Fruit fly (Drosophila melanogaster) whole organism, embryonic: ENCODE data around the gene Vha36-3.

Experiments
- Asciz ChIP-seq: fragments of 200-800 bp; sonication (Bioruptor generic); optimal IDR thresholded peaks from 2 replicates; lab custom pipeline; 2017; ENCODE audit warnings: missing biosample characterization, mild to moderate bottlenecking, missing genetic modification characterization, missing genetic modification reagents
- B-H2 ChIP-seq: fragments of 200-800 bp; sonication (Bioruptor generic); optimal IDR thresholded peaks from 2 replicates; lab custom pipeline; 2018; ENCODE audit warnings: missing biosample characterization, mild to moderate bottlenecking, missing genetic modification characterization
- Bteb2 ChIP-seq: fragments of 200-800 bp; sonication (Bioruptor generic); optimal IDR thresholded peaks from 2 replicates; lab custom pipeline; 2016; ENCODE audit warnings: missing biosample characterization, missing genetic modification characterization
- CG12391 ChIP-seq: fragments of 200-800 bp; sonication (Bioruptor generic); optimal IDR thresholded peaks from 3 replicates; lab custom pipeline; 2018; ENCODE audit warnings: missing biosample characterization, mild to moderate bottlenecking, missing genetic modification characterization, moderate library complexity
- CG12942 ChIP-seq: fragments of 200-800 bp; sonication (Bioruptor generic); optimal IDR thresholded peaks from 3 replicates; lab custom pipeline; 2016; ENCODE audit warnings: missing biosample characterization, missing genetic modification characterization
- CG16863 ChIP-seq: fragments of 200-800 bp; sonication (Bioruptor generic); optimal IDR thresholded peaks from 3 replicates; lab custom pipeline; 2016; ENCODE audit warnings: missing biosample characterization, missing genetic modification characterization
- CG17568 ChIP-seq: fragments of 200-800 bp; sonication (Bioruptor generic); optimal IDR thresholded peaks from 2 replicates; lab custom pipeline; 2018; ENCODE audit warnings: missing biosample characterization, mild to moderate bottlenecking, missing genetic modification characterization, moderate library complexity
- CG2199 ChIP-seq: fragments of 200-800 bp; sonication (Bioruptor generic); IDR thresholded peaks from 3 replicates; pipeline ENCODE4 v1.3.6; 2022; ENCODE audit warnings: missing biosample characterization, missing genetic modification characterization
- CG33557 ChIP-seq: fragments of 200-800 bp; sonication (Bioruptor generic); optimal IDR thresholded peaks from 2 replicates; lab custom pipeline; 2019; ENCODE audit warnings: missing biosample characterization, mild to moderate bottlenecking, missing genetic modification characterization, moderate library complexity
- CG4854 ChIP-seq: fragments of 200-800 bp; sonication (Bioruptor generic); optimal IDR thresholded peaks from 2 replicates; lab custom pipeline; 2016; ENCODE audit warnings: missing biosample characterization, missing genetic modification characterization, inconsistent platforms
- CG5180 ChIP-seq: fragments of 200-800 bp; sonication (Bioruptor generic); optimal IDR thresholded peaks from 3 replicates; lab custom pipeline; 2017; ENCODE audit warnings: missing biosample characterization, missing genetic modification characterization, mild to moderate bottlenecking, moderate library complexity, missing genetic modification reagents
- CG6683 ChIP-seq: fragments of 200-800 bp; sonication (Bioruptor generic); optimal IDR thresholded peaks from 2 replicates; lab custom pipeline; 2017; ENCODE audit warnings: missing biosample characterization, mild to moderate bottlenecking, missing genetic modification characterization, missing genetic modification reagents
- CG7556 ChIP-seq: fragments of 200-800 bp; sonication (Bioruptor generic); optimal IDR thresholded peaks from 2 replicates; lab custom pipeline; 2017; ENCODE audit warnings: missing biosample characterization, mild to moderate bottlenecking, missing genetic modification characterization
- CG7745 ChIP-seq: fragments of 200-800 bp; sonication (Bioruptor generic); optimal IDR thresholded peaks from 2 replicates; lab custom pipeline; 2018; ENCODE audit warnings: missing biosample characterization, mild to moderate bottlenecking, missing genetic modification characterization, moderate library complexity
- CG7839 ChIP-seq: fragments of 200-800 bp; sonication (Bioruptor generic); optimal IDR thresholded peaks from 3 replicates; lab custom pipeline; 2018; ENCODE audit warnings: missing biosample characterization, mild to moderate bottlenecking, missing genetic modification characterization, moderate library complexity
- CG8388 ChIP-seq: fragments of 200-800 bp; sonication (Bioruptor generic); optimal IDR thresholded peaks from 2 replicates; lab custom pipeline; 2019; ENCODE audit warnings: missing biosample characterization, mild to moderate bottlenecking, missing genetic modification characterization, moderate library complexity
- CG8924 ChIP-seq: fragments of 200-800 bp; optimal IDR thresholded peaks from 3 replicates; lab custom pipeline; 2019; ENCODE audit warnings: missing biosample characterization, mild to moderate bottlenecking, missing genetic modification characterization, moderate library complexity
- CG9797 ChIP-seq: fragments of 200-800 bp; sonication (Bioruptor generic); optimal IDR thresholded peaks from 3 replicates; lab custom pipeline; 2018; ENCODE audit warnings: missing biosample characterization, mild to moderate bottlenecking, missing genetic modification characterization
- Camta ChIP-seq: fragments of 200-800 bp; sonication (Bioruptor generic); optimal IDR thresholded peaks from 2 replicates; lab custom pipeline; 2016; ENCODE audit warnings: missing biosample characterization, missing genetic modification characterization
- Doc2 ChIP-seq: fragments of 200-800 bp; sonication (Bioruptor generic); IDR thresholded peaks from 2 replicates; pipeline ENCODE4 v1.3.6; 2022; ENCODE audit warnings: missing biosample characterization, missing genetic modification characterization
- Ets97D ChIP-seq: fragments of 200-800 bp; sonication (Bioruptor generic); optimal IDR thresholded peaks from 3 replicates; lab custom pipeline; 2016; ENCODE audit warnings: missing biosample characterization, missing genetic modification characterization
- Fer2 ChIP-seq: fragments of 200-800 bp; sonication (Bioruptor generic); optimal IDR thresholded peaks from 2 replicates; lab custom pipeline; 2018; ENCODE audit warnings: missing biosample characterization, mild to moderate bottlenecking, missing genetic modification characterization, moderate library complexity
- GATAe ChIP-seq: fragments of 200-800 bp; sonication (Bioruptor generic); conservative IDR thresholded peaks from 2 replicates; pipeline ENCODE4 v1.3.6; 2022; ENCODE audit warnings: missing biosample characterization, missing genetic modification characterization
- HmgD ChIP-seq: fragments of 200-800 bp; sonication (Bioruptor generic); optimal IDR thresholded peaks from 3 replicates; lab custom pipeline; 2016; ENCODE audit warnings: missing biosample characterization, missing genetic modification characterization
- Hr78 ChIP-seq, 2 experiments: fragments of 200-800 bp in 1 of 2; fragments of >200 bp in 1 of 2; sonication (Bioruptor generic) in 1 of 2; optimal IDR thresholded peaks; 2 replicates each; lab custom pipeline; 2017 to 2019; ENCODE audit warnings: missing biosample characterization in 2 of 2, missing genetic modification characterization in 2 of 2, mild to moderate bottlenecking in 1 of 2, moderate library complexity in 1 of 2
- Lhr ChIP-seq: fragments of 200-800 bp; sonication (Bioruptor generic); optimal IDR thresholded peaks from 3 replicates; lab custom pipeline; 2017; ENCODE audit warnings: mild to moderate bottlenecking, missing biosample characterization, missing genetic modification reagents, missing genetic modification characterization
- Nf-YA ChIP-seq: fragments of 200-800 bp; sonication (Bioruptor generic); IDR thresholded peaks from 2 replicates; pipeline ENCODE4 v1.3.6; 2022; ENCODE audit warnings: missing biosample characterization, missing genetic modification characterization
- Nf-YC ChIP-seq: fragments of 200-800 bp; optimal IDR thresholded peaks from 3 replicates; lab custom pipeline; 2019; ENCODE audit warnings: missing biosample characterization, mild to moderate bottlenecking, missing genetic modification characterization, moderate library complexity
- PHDP ChIP-seq: fragments of 200-800 bp; sonication (Bioruptor generic); optimal IDR thresholded peaks from 3 replicates; lab custom pipeline; 2018; ENCODE audit warnings: missing biosample characterization, mild to moderate bottlenecking, missing genetic modification characterization, moderate library complexity
- TFAM ChIP-seq: fragments of 200-800 bp; sonication (Bioruptor generic); optimal IDR thresholded peaks from 2 replicates; lab custom pipeline; 2017; ENCODE audit warnings: missing biosample characterization, missing genetic modification characterization, inconsistent platforms
- Trl ChIP-seq, 3 experiments: fragments of >200 bp in 2 of 3; fragments of 200-800 bp in 1 of 3; sonication (Bioruptor generic) in 1 of 3; optimal IDR thresholded peaks; 2 replicates in 1 of 3; 3 replicates in 2 of 3; lab custom pipeline; 2016 to 2017; ENCODE audit warnings: missing biosample characterization in 1 of 3, missing genetic modification characterization in 1 of 3
- YL-1 ChIP-seq: fragments of 200-800 bp; sonication (Bioruptor generic); optimal IDR thresholded peaks from 3 replicates; lab custom pipeline; 2017; ENCODE audit warnings: missing biosample characterization, mild to moderate bottlenecking, missing genetic modification characterization
- cad ChIP-seq: fragments of >200 bp; optimal IDR thresholded peaks from 2 replicates; lab custom pipeline; 2017; ENCODE audit warnings: missing biosample characterization, missing genetic modification characterization
- chm ChIP-seq: fragments of 200-800 bp; sonication (Bioruptor generic); IDR thresholded peaks from 2 replicates; pipeline ENCODE4 v1.3.6; 2022; ENCODE audit warnings: missing biosample characterization, missing genetic modification characterization
- dm ChIP-seq: fragments of 200-800 bp; sonication (Bioruptor generic); optimal IDR thresholded peaks from 3 replicates; lab custom pipeline; 2016; ENCODE audit warnings: missing biosample characterization, missing genetic modification characterization
- dmrt99B ChIP-seq: fragments of 200-800 bp; sonication (Bioruptor generic); optimal IDR thresholded peaks from 2 replicates; lab custom pipeline; 2018; ENCODE audit warnings: missing biosample characterization, mild to moderate bottlenecking, missing genetic modification characterization, moderate library complexity
- gcm ChIP-seq: fragments of 200-800 bp; sonication (Bioruptor generic); optimal IDR thresholded peaks from 2 replicates; lab custom pipeline; 2019; ENCODE audit warnings: missing biosample characterization, mild to moderate bottlenecking, missing genetic modification characterization, moderate library complexity
- hth ChIP-seq: fragments of >200 bp; optimal IDR thresholded peaks from 2 replicates; lab custom pipeline; 2017; ENCODE audit warnings: inconsistent platforms
- mirr ChIP-seq: fragments of 200-800 bp; sonication (Bioruptor generic); optimal IDR thresholded peaks from 3 replicates; lab custom pipeline; 2018; ENCODE audit warnings: missing biosample characterization, mild to moderate bottlenecking, missing genetic modification characterization
- nmo ChIP-seq: fragments of 200-800 bp; sonication (Bioruptor generic); optimal IDR thresholded peaks from 2 replicates; lab custom pipeline; 2018; ENCODE audit warnings: missing biosample characterization, mild to moderate bottlenecking, missing genetic modification characterization, moderate library complexity
- nom ChIP-seq: fragments of 200-800 bp; sonication (Bioruptor generic); optimal IDR thresholded peaks from 2 replicates; lab custom pipeline; 2017; ENCODE audit warnings: missing biosample characterization, missing genetic modification characterization, mild to moderate bottlenecking, moderate library complexity, missing genetic modification reagents
- oc ChIP-seq: fragments of 200-800 bp; sonication (Bioruptor generic); optimal IDR thresholded peaks from 2 replicates; lab custom pipeline; 2018; ENCODE audit warnings: missing biosample characterization, mild to moderate bottlenecking, missing genetic modification characterization, moderate library complexity
- rib ChIP-seq: fragments of 200-800 bp; sonication (Bioruptor generic); IDR thresholded peaks from 2 replicates; pipeline ENCODE4 v1.3.6; 2022; ENCODE audit warnings: missing biosample characterization, missing genetic modification characterization
- slbo ChIP-seq: fragments of 200-800 bp; sonication (Bioruptor generic); IDR thresholded peaks from 2 replicates; pipeline ENCODE4 v1.3.6; 2022; ENCODE audit warnings: missing biosample characterization, missing genetic modification characterization
- ssp ChIP-seq: fragments of 200-800 bp; sonication (Bioruptor generic); IDR thresholded peaks from 2 replicates; pipeline ENCODE4 v1.3.6; 2022; ENCODE audit warnings: missing biosample characterization, missing genetic modification characterization
- tap ChIP-seq: fragments of 200-800 bp; optimal IDR thresholded peaks from 3 replicates; lab custom pipeline; 2019; ENCODE audit warnings: missing biosample characterization, mild to moderate bottlenecking, missing genetic modification characterization, moderate library complexity
- tll ChIP-seq, 2 experiments: fragments of 200-800 bp in 1 of 2; fragments of >200 bp in 1 of 2; sonication (Bioruptor generic) in 1 of 2; optimal IDR thresholded peaks; 2 replicates each; lab custom pipeline; 2017 to 2019; ENCODE audit warnings: missing biosample characterization in 2 of 2, missing genetic modification characterization in 2 of 2, mild to moderate bottlenecking in 1 of 2, moderate library complexity in 1 of 2
- ttk ChIP-seq: fragments of 200-800 bp; sonication (Bioruptor generic); IDR thresholded peaks from 2 replicates; pipeline ENCODE4 v2.1.2; 2022; ENCODE audit warnings: missing biosample characterization, missing genetic modification characterization
- unpg ChIP-seq: fragments of 200-800 bp; sonication (Bioruptor generic); optimal IDR thresholded peaks from 3 replicates; lab custom pipeline; 2018; ENCODE audit warnings: missing biosample characterization, mild to moderate bottlenecking, missing genetic modification characterization, moderate library complexity

Vha36-3 gene

DNA sequence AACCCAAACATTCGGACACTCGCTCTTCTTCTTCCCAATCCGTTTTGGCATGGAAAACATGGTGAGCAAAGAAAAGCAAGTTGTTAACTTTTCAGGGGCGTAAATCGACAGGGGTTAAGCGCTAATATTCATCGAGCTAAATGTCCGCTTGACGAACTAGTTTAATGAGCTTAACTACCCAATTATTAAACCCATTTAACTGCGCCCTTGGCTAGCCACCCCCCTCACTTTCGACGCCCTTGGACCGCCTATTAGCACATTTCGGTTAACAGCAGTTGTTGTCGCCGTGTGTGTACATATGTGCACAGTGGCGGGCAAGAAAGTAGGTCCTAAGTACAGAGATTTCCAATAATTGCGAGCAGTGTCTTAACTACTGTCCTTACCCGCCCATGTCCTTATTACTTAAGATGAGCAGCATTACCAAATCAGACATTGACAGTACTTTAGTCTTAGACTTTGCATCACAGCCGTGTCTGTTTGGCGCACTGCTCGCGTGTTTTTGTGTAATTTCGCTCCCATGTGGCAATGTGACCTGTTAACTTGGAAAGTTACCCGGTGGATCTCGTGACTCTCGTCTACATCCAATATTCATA is 9.2 kb upstream of the Vha36-3 start (continued):
- peak; percentile 70 for TF ChIP-seq Fer2
- TF ChIP-seq Asciz (GFP tag; lab: Kevin White, UChicago) = peak; percentile 73
- TF ChIP-seq Trl (optimal IDR thresholded peaks at IDR 0.05; lab: Kevin White, UChicago) = no peak
- TF ChIP-seq Trl (GFP tag; optimal IDR thresholded peaks at IDR 0.05; lab: Kevin White, UChicago) = peak; percentile 93
- peak; percentile 71 for TF ChIP-seq tap (tag; lab: Kevin White, UChicago)
- TF ChIP-seq CG8388 (GFP tag; lab: Kevin White, UChicago) = peak; percentile 59
- TF ChIP-seq PHDP (tag; lab: Kevin White, UChicago) = peak; percentile 93
- peak; percentile 86 for TF ChIP-seq CG4854 (GFP tag; lab: Kevin White, UChicago)
- TF ChIP-seq B-H2 (GFP tag; lab: Kevin White, UChicago) = peak; percentile 49
- TF ChIP-seq CG9797 (GFP tag; lab: Kevin White, UChicago) = peak; percentile 0
- TF ChIP-seq YL-1 (GFP tag; lab: Kevin White, UChicago) = peak; percentile 49
- peak; percentile 83 for TF ChIP-seq nmo (GFP tag; lab: Kevin White, UChicago)
- TF ChIP-seq CG7745 (tag; lab: Kevin White, UChicago) = no peak
- peak; percentile 92 for TF ChIP-seq Bteb2
- peak; percentile 91 for TF ChIP-seq CG7556 (GFP tag; lab: Kevin White, UChicago)
- TF ChIP-seq ttk (GFP tag; lab: Robert Waterston, UW) = peak; percentile 91
- TF ChIP-seq Nf-YA (GFP tag; lab: Robert Waterston, UW) = peak; percentile 86
- TF ChIP-seq ssp = peak; percentile 73
- no peak for TF ChIP-seq cad (GFP tag; lab: Kevin White, UChicago)
- peak; percentile 89 for TF ChIP-seq unpg (GFP tag; lab: Kevin White, UChicago)
- TF ChIP-seq oc (tag; lab: Kevin White, UChicago) = peak; percentile 89
- peak; percentile 96 for TF ChIP-seq rib (GFP tag; lab: Robert Waterston, UW)
- TF ChIP-seq slbo = peak; percentile 98
- peak; percentile 64 for TF ChIP-seq Doc2 (GFP tag; lab: Robert Waterston, UW)
- TF ChIP-seq Nf-YC (tag; lab: Kevin White, UChicago) = peak; percentile 37
- TF ChIP-seq mirr (GFP tag; lab: Kevin White, UChicago) = peak; percentile 63
- TF ChIP-seq CG16863 (GFP tag; lab: Kevin White, UChicago) = peak; percentile 92
- TF ChIP-seq TFAM (GFP tag; lab: Kevin White, UChicago) = peak; percentile 5
- peak; percentile 78 for TF ChIP-seq CG6683
- no peak for TF ChIP-seq nom (GFP tag; lab: Kevin White, UChicago)
- no peak for TF ChIP-seq tll (GFP tag; optimal IDR thresholded peaks at IDR 0.05; lab: Kevin White, UChicago)
- peak; percentile 66 for TF ChIP-seq CG5180 (GFP tag; lab: Kevin White, UChicago)
- peak; percentile 88 for TF ChIP-seq CG12391 (tag; lab: Kevin White, UChicago)
- TF ChIP-seq hth (lab: Kevin White, UChicago) = no peak
- TF ChIP-seq CG8924 (tag; lab: Kevin White, UChicago) = peak; percentile 88
- TF ChIP-seq Ets97D (GFP tag; lab: Kevin White, UChicago) = peak; percentile 73
- TF ChIP-seq dmrt99B (tag; lab: Kevin White, UChicago) = peak; percentile 92
- peak; percentile 46 for TF ChIP-seq Lhr (GFP tag; lab: Kevin White, UChicago)
- peak; percentile 66 for TF ChIP-seq gcm (GFP tag; lab: Kevin White, UChicago)
- peak in 1 of 2 experiments; percentile 51 for TF ChIP-seq Hr78 (GFP tag; optimal IDR thresholded peaks at IDR 0.05; lab: Kevin White, UChicago)
- TF ChIP-seq CG33557 (GFP tag; lab: Kevin White, UChicago) = no peak
- peak; percentile 75 for TF ChIP-seq Camta
- TF ChIP-seq dm (GFP tag; lab: Kevin White, UChicago) = peak; percentile 87
- peak; percentile 90 for TF ChIP-seq chm
- TF ChIP-seq CG7839 (tag; lab: Kevin White, UChicago) = peak; percentile 94
- peak; percentile 65 for TF ChIP-seq CG17568 (GFP tag; lab: Kevin White, UChicago)
- peak; percentile 85; the same call in 2 of the 3 replicates for TF ChIP-seq CG2199
- TF ChIP-seq GATAe (GFP tag; lab: Robert Waterston, UW) = peak; percentile 84
- TF ChIP-seq HmgD (GFP tag; lab: Kevin White, UChicago) = peak; percentile 96
- TF ChIP-seq CG12942 (GFP tag; lab: Kevin White, UChicago) = peak; percentile 94
